Fruit fly (Drosophila melanogaster) whole organism, wandering third instar larva: ENCODE results near the gene pyd.

Experiments used
- CG9705 ChIP-seq: fragments of 200-800 bp; sonication (Bioruptor generic); optimal IDR thresholded peaks from 2 replicates; lab custom pipeline; 2018; ENCODE audit warnings: missing biosample characterization, mild to moderate bottlenecking, missing genetic modification characterization
- HLH106 ChIP-seq: fragments of 200-800 bp; optimal IDR thresholded peaks from 3 replicates; lab custom pipeline; 2019; ENCODE audit warnings: missing biosample characterization, mild to moderate bottlenecking, missing genetic modification characterization, moderate library complexity
- Mio ChIP-seq: sonication (Bioruptor generic); optimal IDR thresholded peaks from 2 replicates; lab custom pipeline; 2016; ENCODE audit warnings: missing biosample characterization, missing genetic modification characterization
- Myc ChIP-seq: fragments of >200 bp; optimal IDR thresholded peaks from 2 replicates; lab custom pipeline; 2017
- Rel ChIP-seq, 2 experiments: fragments of 200-800 bp; sonication (Bioruptor generic) in 1 of 2; optimal IDR thresholded peaks; 2 replicates in 1 of 2; 3 replicates in 1 of 2; lab custom pipeline; 2016 to 2019; ENCODE audit warnings: mild to moderate bottlenecking in 2 of 2, missing biosample characterization in 2 of 2, missing genetic modification characterization in 2 of 2, moderate library complexity in 1 of 2
- dmrt93B ChIP-seq: fragments of 200-800 bp; sonication (Bioruptor generic); optimal IDR thresholded peaks from 2 replicates; lab custom pipeline; 2018; ENCODE audit warnings: missing biosample characterization, mild to moderate bottlenecking, missing genetic modification characterization
- foxo ChIP-seq, 2 experiments: fragments of 200-800 bp; sonication (Bioruptor generic); optimal IDR thresholded peaks; 2 replicates in 1 of 2; 3 replicates in 1 of 2; lab custom pipeline; 2016 to 2017; ENCODE audit warnings: missing biosample characterization in 2 of 2, missing genetic modification characterization in 2 of 2
- fru ChIP-seq: fragments of 200-800 bp; sonication (Bioruptor generic); optimal IDR thresholded peaks from 3 replicates; lab custom pipeline; 2016; ENCODE audit warnings: missing biosample characterization, mild to moderate bottlenecking, missing genetic modification characterization
- h ChIP-seq: fragments of 200-800 bp; sonication (Bioruptor generic); optimal IDR thresholded peaks from 3 replicates; lab custom pipeline; 2016; ENCODE audit warnings: missing biosample characterization, mild to moderate bottlenecking, missing genetic modification characterization
- pan ChIP-seq: fragments of >200 bp; optimal IDR thresholded peaks from 2 replicates; lab custom pipeline; 2017
- psq ChIP-seq: fragments of 200-800 bp; sonication (Bioruptor generic); optimal IDR thresholded peaks from 3 replicates; lab custom pipeline; 2017; ENCODE audit warnings: missing biosample characterization, mild to moderate bottlenecking, missing genetic modification characterization, moderate library complexity
- sage ChIP-seq: fragments of 200-800 bp; sonication (Bioruptor generic); optimal IDR thresholded peaks from 2 replicates; lab custom pipeline; 2016; ENCODE audit warnings: missing biosample characterization, mild to moderate bottlenecking, missing genetic modification characterization
- usp ChIP-seq: fragments of >200 bp; optimal IDR thresholded peaks from 2 replicates; lab custom pipeline; 2017; ENCODE audit warnings: missing biosample characterization, missing genetic modification characterization

DNA sequence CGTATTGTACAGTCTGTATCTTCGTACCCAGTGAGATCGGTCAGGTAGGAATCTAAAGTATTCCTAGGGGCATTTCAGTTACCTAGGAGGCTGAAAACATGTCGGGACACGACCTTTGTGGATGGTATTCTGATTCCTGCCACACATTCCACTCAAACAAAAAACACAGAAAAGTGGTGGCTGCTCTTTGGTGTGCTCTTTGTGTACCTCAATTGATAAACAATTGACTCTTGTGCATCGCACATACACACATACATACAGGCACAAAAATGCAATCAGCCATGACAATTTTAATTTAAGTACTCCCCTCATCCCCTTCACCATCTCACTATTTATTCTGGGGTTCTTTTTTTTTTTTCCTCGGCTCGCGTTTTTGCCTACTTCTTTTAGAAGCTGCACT, 83.5 kb downstream of the pyd start:
- TF ChIP-seq Myc (lab: Kevin White, UChicago): no peak
- no peak for TF ChIP-seq usp (GFP tag; lab: Kevin White, UChicago)
- no peak for TF ChIP-seq sage (GFP tag; lab: Kevin White, UChicago)
- TF ChIP-seq Mio: no peak
- TF ChIP-seq HLH106 (tag; lab: Kevin White, UChicago): no peak
- no peak for TF ChIP-seq h (GFP tag; lab: Kevin White, UChicago)
- no peak for TF ChIP-seq dmrt93B (GFP tag; lab: Kevin White, UChicago)
- no peak for TF ChIP-seq psq (GFP tag; lab: Kevin White, UChicago)
- TF ChIP-seq pan (lab: Kevin White, UChicago): no peak
- no peak for TF ChIP-seq fru (GFP tag; lab: Kevin White, UChicago)
- TF ChIP-seq CG9705 (GFP tag; lab: Kevin White, UChicago): no peak
- no peak for TF ChIP-seq Rel (GFP tag; optimal IDR thresholded peaks at IDR 0.05; lab: Kevin White, UChicago)
- TF ChIP-seq Rel (tag; optimal IDR thresholded peaks at IDR 0.05; lab: Kevin White, UChicago): no peak
- TF ChIP-seq foxo (GFP tag; optimal IDR thresholded peaks at IDR 0.05; lab: Kevin White, UChicago): no peak
